Worm (Caenorhabditis elegans) whole organism, late embryonic: ENCODE measurements around the gene nsph-1.1.

Experiments
- C38D4.7 ChIP-seq: fragments of 200-800 bp; sonication (Bioruptor generic); optimal IDR thresholded peaks from 2 replicates; lab custom pipeline; 2018; ENCODE audit warnings: mild to moderate bottlenecking, missing genetic modification characterization, moderate library complexity, missing compliant biosample characterization
- T23F11.4 ChIP-seq: fragments of 200-800 bp; sonication (Bioruptor generic); optimal IDR thresholded peaks from 2 replicates; lab custom pipeline; 2018; ENCODE audit warnings: mild to moderate bottlenecking, missing genetic modification characterization, missing compliant biosample characterization
- Y22D7AL.16 ChIP-seq: sonication (generic microtip); optimal IDR thresholded peaks from 2 replicates; lab custom pipeline; 2016; ENCODE audit warnings: missing genetic modification characterization, missing compliant biosample characterization
- ama-1 ChIP-seq: fragments of 150-350 bp; optimal IDR thresholded peaks from 2 replicates; lab custom pipeline; 2014
- ceh-19 ChIP-seq: fragments of 200-800 bp; sonication (Bioruptor generic); optimal IDR thresholded peaks from 2 replicates; lab custom pipeline; 2018; ENCODE audit warnings: mild to moderate bottlenecking, missing genetic modification characterization, missing compliant biosample characterization
- ceh-2 ChIP-seq: sonication (generic microtip); optimal IDR thresholded peaks from 2 replicates; lab custom pipeline; 2016; ENCODE audit warnings: missing genotype, missing genetic modification characterization, missing compliant biosample characterization
- ceh-22 ChIP-seq: sonication (generic microtip); optimal IDR thresholded peaks from 2 replicates; lab custom pipeline; 2017; ENCODE audit warnings: missing biosample characterization, missing genetic modification characterization
- ceh-34 ChIP-seq: sonication (generic microtip); optimal IDR thresholded peaks from 2 replicates; lab custom pipeline; 2016; ENCODE audit warnings: mild to moderate bottlenecking, missing genetic modification characterization, missing compliant biosample characterization
- ceh-48 ChIP-seq: sonication (generic microtip); optimal IDR thresholded peaks from 2 replicates; lab custom pipeline; 2016; ENCODE audit warnings: missing genetic modification characterization, inconsistent platforms, missing compliant biosample characterization
- che-1 ChIP-seq: sonication (generic microtip); optimal IDR thresholded peaks from 2 replicates; lab custom pipeline; 2016; ENCODE audit warnings: mild to moderate bottlenecking, missing genetic modification characterization, missing compliant biosample characterization
- dmd-4 ChIP-seq: sonication (generic microtip); optimal IDR thresholded peaks from 2 replicates; lab custom pipeline; 2016; ENCODE audit warnings: borderline replicate concordance, missing genetic modification characterization, missing compliant biosample characterization
- dve-1 ChIP-seq: sonication (generic microtip); optimal IDR thresholded peaks from 2 replicates; lab custom pipeline; 2017; ENCODE audit warnings: antibody characterized with exemption, mild to moderate bottlenecking, missing genetic modification characterization, missing compliant biosample characterization
- elt-2 ChIP-seq: sonication (generic microtip); optimal IDR thresholded peaks from 2 replicates; lab custom pipeline; 2016; ENCODE audit warnings: missing genetic modification reagents, missing genetic modification characterization, missing compliant biosample characterization
- eyg-1 ChIP-seq: sonication (generic microtip); optimal IDR thresholded peaks from 2 replicates; lab custom pipeline; 2016; ENCODE audit warnings: missing genotype, missing genetic modification characterization, missing compliant biosample characterization
- fax-1 ChIP-seq: sonication (generic microtip); optimal IDR thresholded peaks from 2 replicates; lab custom pipeline; 2016; ENCODE audit warnings: missing genotype, missing genetic modification characterization, missing compliant biosample characterization
- fkh-6 ChIP-seq: sonication (generic microtip); optimal IDR thresholded peaks from 2 replicates; lab custom pipeline; 2016; ENCODE audit warnings: missing genetic modification characterization, missing compliant biosample characterization
- hlh-30 ChIP-seq: sonication (generic microtip); optimal IDR thresholded peaks from 2 replicates; lab custom pipeline; 2017; ENCODE audit warnings: antibody characterized with exemption, missing genetic modification characterization, missing compliant biosample characterization; ENCODE audit not compliant: insufficient read depth
- lim-6 ChIP-seq: sonication (generic microtip); optimal IDR thresholded peaks from 2 replicates; lab custom pipeline; 2016; ENCODE audit warnings: missing genetic modification characterization, missing compliant biosample characterization
- madf-2 ChIP-seq: sonication (generic microtip); optimal IDR thresholded peaks from 2 replicates; lab custom pipeline; 2017; ENCODE audit warnings: missing genetic modification characterization, missing compliant biosample characterization
- mec-3 ChIP-seq: sonication (generic microtip); optimal IDR thresholded peaks from 2 replicates; lab custom pipeline; 2016; ENCODE audit warnings: borderline replicate concordance, missing genetic modification characterization, missing compliant biosample characterization
- nhr-232 ChIP-seq: sonication (generic microtip); optimal IDR thresholded peaks from 2 replicates; lab custom pipeline; 2016; ENCODE audit warnings: missing genetic modification characterization, missing compliant biosample characterization
- npax-4 ChIP-seq: sonication (generic microtip); optimal IDR thresholded peaks from 2 replicates; lab custom pipeline; 2016; ENCODE audit warnings: missing genetic modification characterization, missing compliant biosample characterization
- odd-2 ChIP-seq: sonication (generic microtip); optimal IDR thresholded peaks from 2 replicates; lab custom pipeline; 2017; ENCODE audit warnings: antibody characterized with exemption, mild to moderate bottlenecking, missing genetic modification characterization, missing compliant biosample characterization
- pag-3 ChIP-seq: sonication (generic microtip); optimal IDR thresholded peaks from 2 replicates; lab custom pipeline; 2016; ENCODE audit warnings: missing compliant biosample characterization, missing genetic modification characterization, borderline replicate concordance
- pha-4 ChIP-seq: fragments of 150-350 bp; optimal IDR thresholded peaks from 2 replicates; lab custom pipeline; 2018; ENCODE audit warnings: missing biosample characterization, missing genetic modification reagents, missing genetic modification characterization
- pros-1 ChIP-seq: fragments of 150-350 bp; optimal IDR thresholded peaks from 2 replicates; lab custom pipeline; 2014; ENCODE audit warnings: missing biosample characterization, missing genetic modification reagents, missing genetic modification characterization
- rnt-1 ChIP-seq: sonication (generic microtip); optimal IDR thresholded peaks from 2 replicates; lab custom pipeline; 2016; ENCODE audit warnings: missing genetic modification characterization, missing compliant biosample characterization
- sox-2 ChIP-seq: fragments of 200-800 bp; sonication (Bioruptor generic); IDR thresholded peaks from 2 replicates; pipeline ENCODE4 v1.3.6; 2022; ENCODE audit warnings: missing genetic modification reagents, missing genetic modification characterization, missing compliant biosample characterization
- tbx-2 ChIP-seq: sonication (generic microtip); optimal IDR thresholded peaks from 2 replicates; lab custom pipeline; 2016; ENCODE audit warnings: missing genetic modification characterization, missing compliant biosample characterization
- tbx-7 ChIP-seq: sonication (generic microtip); optimal IDR thresholded peaks from 2 replicates; lab custom pipeline; 2016; ENCODE audit warnings: missing genotype, missing genetic modification characterization, missing compliant biosample characterization
- unc-42 ChIP-seq: sonication (generic microtip); optimal IDR thresholded peaks from 2 replicates; lab custom pipeline; 2016; ENCODE audit warnings: missing genotype, missing genetic modification characterization, missing compliant biosample characterization
- unc-55 ChIP-seq: sonication (generic microtip); optimal IDR thresholded peaks from 2 replicates; lab custom pipeline; 2017; ENCODE audit warnings: missing biosample characterization, missing genetic modification reagents, missing genetic modification characterization
- ztf-16 ChIP-seq: sonication (generic microtip); optimal IDR thresholded peaks from 2 replicates; lab custom pipeline; 2017; ENCODE audit warnings: missing genetic modification characterization, missing compliant biosample characterization

The nsph-1.1 gene

DNA sequence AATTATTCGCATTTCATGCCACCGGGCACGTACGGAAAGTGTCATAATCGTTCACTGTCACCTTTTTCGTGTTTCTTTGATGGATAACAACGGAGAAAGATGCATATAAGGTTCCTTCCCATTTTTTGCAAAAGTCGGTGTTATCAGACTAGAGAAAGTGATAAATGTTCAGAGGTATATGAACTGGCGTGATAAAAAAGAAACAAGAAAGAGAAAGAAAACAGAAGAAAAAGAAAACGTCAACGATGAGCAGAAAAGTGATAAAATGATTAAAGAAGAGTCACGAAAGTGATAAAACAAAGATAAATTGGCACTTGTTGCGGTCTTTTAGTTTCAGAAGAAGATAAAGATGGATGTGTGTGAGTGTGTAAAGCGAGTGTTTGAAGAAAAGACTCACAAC lies 36.3 kb upstream of the nsph-1.1 start:
- TF ChIP-seq ama-1 (lab: Kevin White, UChicago) (no peak), elt-2 (tag; lab: Kevin White, UChicago) (peak; percentile 51)

DNA sequence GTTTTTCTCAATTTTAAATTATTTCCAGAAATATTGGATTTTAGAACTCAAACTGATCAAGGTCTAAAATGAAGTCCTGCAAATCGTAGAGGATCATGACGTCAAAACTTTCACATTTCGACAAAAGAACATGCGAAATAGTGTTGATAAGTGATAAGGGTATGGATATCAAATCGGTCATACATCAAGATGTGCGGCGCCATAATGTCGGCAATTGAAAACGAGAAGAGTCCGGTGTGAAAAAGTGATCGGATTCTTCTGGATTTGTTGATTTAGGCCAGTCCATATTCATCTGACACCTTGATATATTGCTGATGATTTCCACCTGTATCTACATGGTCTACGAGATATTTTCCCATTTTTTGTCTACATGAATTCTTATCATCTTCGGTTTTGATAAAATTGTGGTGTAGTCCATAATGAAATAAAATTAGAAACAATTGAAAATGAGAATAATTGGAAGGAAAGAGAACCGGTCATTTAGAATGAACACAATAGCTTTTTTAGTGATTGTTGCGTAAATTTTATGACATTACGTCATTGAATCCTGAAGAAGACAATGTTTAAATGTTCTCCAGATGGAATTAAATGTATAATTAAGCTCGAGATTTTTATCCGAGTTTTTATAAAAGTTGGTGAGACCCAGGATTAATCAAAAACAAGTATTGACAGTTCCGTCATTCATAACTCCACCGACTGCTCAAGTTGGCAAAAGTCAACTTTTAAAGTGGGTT lies 35.4 kb upstream of the nsph-1.1 start:
- no peak for TF ChIP-seq fkh-6 (tag; lab: Kevin White, UChicago)
- no peak for TF ChIP-seq Y22D7AL.16
- no peak for TF ChIP-seq npax-4
- TF ChIP-seq fax-1 (tag; lab: Kevin White, UChicago), result no peak
- no peak for TF ChIP-seq tbx-7 (tag; lab: Kevin White, UChicago)
- TF ChIP-seq ama-1 (lab: Kevin White, UChicago), result no peak
- no peak for TF ChIP-seq tbx-2 (tag; lab: Kevin White, UChicago)
- TF ChIP-seq odd-2 (tag; lab: Kevin White, UChicago), result no peak

DNA sequence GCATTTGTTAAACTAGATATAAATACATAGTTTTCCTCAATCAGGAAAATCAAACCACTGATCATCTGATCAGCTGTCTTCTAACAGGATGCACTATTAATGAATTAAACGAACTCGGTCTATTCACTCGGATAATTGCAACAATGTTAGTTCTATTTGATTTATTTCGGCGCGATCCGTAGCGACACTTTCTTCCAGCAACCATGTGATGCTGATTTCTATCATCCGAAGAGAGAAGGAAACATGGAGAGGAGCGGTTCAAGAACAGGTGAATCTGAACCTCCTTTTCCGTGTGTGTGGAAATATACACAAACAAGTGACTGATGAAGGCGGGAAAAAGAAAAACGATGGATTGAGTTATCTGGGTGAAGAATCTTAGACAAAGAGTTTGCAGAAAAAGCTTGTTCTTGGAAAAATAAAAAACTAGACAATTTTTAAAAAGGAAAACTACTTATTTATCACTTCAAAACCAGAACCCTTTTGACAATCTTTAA lies 34.8 kb upstream of the nsph-1.1 start:
- no peak for TF ChIP-seq madf-2 (tag; lab: Kevin White, UChicago)
- TF ChIP-seq C38D4.7, result no peak
- no peak for TF ChIP-seq pag-3 (tag; lab: Kevin White, UChicago)
- no peak for TF ChIP-seq unc-55 (GFP tag; lab: Kevin White, UChicago)
- TF ChIP-seq dmd-4 (tag; lab: Kevin White, UChicago), result no peak
- TF ChIP-seq pha-4 (tag; lab: Kevin White, UChicago), result no peak
- TF ChIP-seq hlh-30 (tag; lab: Kevin White, UChicago), result no peak
- TF ChIP-seq elt-2 (tag; lab: Kevin White, UChicago), result no peak
- TF ChIP-seq rnt-1 (tag; lab: Kevin White, UChicago), result no peak
- no peak for TF ChIP-seq eyg-1 (tag; lab: Kevin White, UChicago)
- no peak for TF ChIP-seq fax-1 (tag; lab: Kevin White, UChicago)
- no peak for TF ChIP-seq unc-42 (tag; lab: Kevin White, UChicago)

ce11 chrII:8732339-8733100 lies 34.1 kb upstream of the nsph-1.1 start, which contains the start of gene rol-6:
TSS of gene rol-6 (plus strand) at chrII:8733050.
- no peak for TF ChIP-seq ceh-2
- no peak for TF ChIP-seq fkh-6 (tag; lab: Kevin White, UChicago)
- TF ChIP-seq dve-1, result no peak
- no peak for TF ChIP-seq ceh-19 (GFP tag; lab: Kevin White, UChicago)
- no peak for TF ChIP-seq ceh-48 (tag; lab: Kevin White, UChicago)
- TF ChIP-seq eyg-1 (tag; lab: Kevin White, UChicago), result no peak
- no peak for TF ChIP-seq mec-3 (tag; lab: Kevin White, UChicago)
- TF ChIP-seq T23F11.4 (GFP tag; lab: Kevin White, UChicago), result no peak
- TF ChIP-seq sox-2, result no peak
- no peak for TF ChIP-seq pros-1 (tag; lab: Kevin White, UChicago)
- TF ChIP-seq C38D4.7, result no peak
- TF ChIP-seq ceh-34 (tag; lab: Kevin White, UChicago), result no peak
- TF ChIP-seq ceh-22 (tag; lab: Kevin White, UChicago), result no peak
- TF ChIP-seq pag-3 (tag; lab: Kevin White, UChicago), result no peak
- TF ChIP-seq che-1 (tag; lab: Kevin White, UChicago), result no peak
- no peak for TF ChIP-seq ztf-16 (tag; lab: Kevin White, UChicago)
- TF ChIP-seq nhr-232 (tag; lab: Kevin White, UChicago), result no peak
- no peak for TF ChIP-seq odd-2 (tag; lab: Kevin White, UChicago)
- no peak for TF ChIP-seq lim-6 (tag; lab: Kevin White, UChicago)
- no peak for TF ChIP-seq pha-4 (tag; lab: Kevin White, UChicago)
